Worm (Caenorhabditis elegans): ENCODE results near the gene F22F7.4.
"Not testable (repeated sequence)": the region's sequence is repeated elsewhere in the genome, so short reads cannot be mapped to it uniquely, and the experiment has no call there.

Gene F22F7.4

ce11 chrV:2105976-2106375, at the start of gene F22F7.4:
Gene F22F7.4, minus strand, starts transcription at chrV:2106076.
- TF ChIP-seq unc-62 (GFP tag; optimal IDR thresholded peaks at IDR 0.05), result no peak

ce11 chrV:2155232-2155631, 49.4 kb upstream of the F22F7.4 start, which contains the start of gene srbc-21:
Gene srbc-21, plus strand, starts transcription at chrV:2155532.
- TF ChIP-seq unc-62 (GFP tag; optimal IDR thresholded peaks at IDR 0.05), result no peak

- no peak for TF ChIP-seq unc-62 (GFP tag; optimal IDR thresholded peaks at IDR 0.05)
These were observed 47.4 kb upstream of the F22F7.4 start, which contains the start of gene srbc-23 for ce11 chrV:2153274-2153673. Gene srbc-23, plus strand, starts transcription at chrV:2153574.

- TF ChIP-seq unc-62 (GFP tag; optimal IDR thresholded peaks at IDR 0.05), result no peak
These were observed 45.6 kb upstream of the F22F7.4 start, which contains the start of gene srbc-24 for ce11 chrV:2151458-2151857. Gene srbc-24, plus strand, starts transcription at chrV:2151758.

ce11 chrV:2150876-2151275, 45.0 kb upstream of the F22F7.4 start, which contains the start of gene C45H4.13:
Gene C45H4.13, minus strand, starts transcription at chrV:2150976.
- TF ChIP-seq unc-62 (GFP tag; optimal IDR thresholded peaks at IDR 0.05), result no peak

ce11 chrV:2149432-2149831, 43.6 kb upstream of the F22F7.4 start, which contains the start of gene C45H4.21:
Gene C45H4.21, minus strand, starts transcription at chrV:2149532.
- no peak for TF ChIP-seq unc-62 (GFP tag; optimal IDR thresholded peaks at IDR 0.05)

ce11 chrV:2146795-2147194, 40.9 kb upstream of the F22F7.4 start, which contains the start of gene srbc-20:
Gene srbc-20, plus strand, starts transcription at chrV:2147095.
- TF ChIP-seq unc-62 (GFP tag; optimal IDR thresholded peaks at IDR 0.05), result no peak

ce11 chrV:2146044-2146443, 40.2 kb upstream of the F22F7.4 start, which contains the start of gene str-52:
Gene str-52, minus strand, starts transcription at chrV:2146144.
- no peak for TF ChIP-seq unc-62 (GFP tag; optimal IDR thresholded peaks at IDR 0.05)

- TF ChIP-seq unc-62 (GFP tag; optimal IDR thresholded peaks at IDR 0.05), result not testable (repeated sequence)
These were observed 38.5 kb upstream of the F22F7.4 start, which contains the start of gene F22F7.12 for ce11 chrV:2144408-2144807. Gene F22F7.12, minus strand, starts transcription at chrV:2144508.

ce11 chrV:2139918-2140317, 34.0 kb upstream of the F22F7.4 start, which contains the start of gene F22F7.7:
Gene F22F7.7, minus strand, starts transcription at chrV:2140042.
- no peak for TF ChIP-seq unc-62 (GFP tag; optimal IDR thresholded peaks at IDR 0.05)

- no peak for TF ChIP-seq unc-62 (GFP tag; optimal IDR thresholded peaks at IDR 0.05)
These were observed 32.4 kb upstream of the F22F7.4 start for ce11 chrV:2138287-2138686.

ce11 chrV:2137010-2137409, 31.1 kb upstream of the F22F7.4 start:
- TF ChIP-seq unc-62 (GFP tag; optimal IDR thresholded peaks at IDR 0.05), result no peak

ce11 chrV:2135323-2135722, 29.4 kb upstream of the F22F7.4 start:
- no peak for TF ChIP-seq unc-62 (GFP tag; optimal IDR thresholded peaks at IDR 0.05)

- no peak for TF ChIP-seq unc-62 (GFP tag; optimal IDR thresholded peaks at IDR 0.05)
These were observed 28.5 kb upstream of the F22F7.4 start for ce11 chrV:2134340-2134739.

- TF ChIP-seq unc-62 (GFP tag; optimal IDR thresholded peaks at IDR 0.05), result no peak
These were observed 27.6 kb upstream of the F22F7.4 start for ce11 chrV:2133512-2133911.

ce11 chrV:2132675-2133074, 26.8 kb upstream of the F22F7.4 start:
- TF ChIP-seq unc-62 (GFP tag; optimal IDR thresholded peaks at IDR 0.05), result no peak

ce11 chrV:2126996-2127585, 21.2 kb upstream of the F22F7.4 start, which contains the start of gene ldp-1:
Gene ldp-1, plus strand, starts transcription at chrV:2127535.
- no peak for TF ChIP-seq unc-62 (GFP tag; optimal IDR thresholded peaks at IDR 0.05)
